Fruit fly (Drosophila melanogaster): Measurements from ENCODE around the gene Paics.

Gene Paics

DNA sequence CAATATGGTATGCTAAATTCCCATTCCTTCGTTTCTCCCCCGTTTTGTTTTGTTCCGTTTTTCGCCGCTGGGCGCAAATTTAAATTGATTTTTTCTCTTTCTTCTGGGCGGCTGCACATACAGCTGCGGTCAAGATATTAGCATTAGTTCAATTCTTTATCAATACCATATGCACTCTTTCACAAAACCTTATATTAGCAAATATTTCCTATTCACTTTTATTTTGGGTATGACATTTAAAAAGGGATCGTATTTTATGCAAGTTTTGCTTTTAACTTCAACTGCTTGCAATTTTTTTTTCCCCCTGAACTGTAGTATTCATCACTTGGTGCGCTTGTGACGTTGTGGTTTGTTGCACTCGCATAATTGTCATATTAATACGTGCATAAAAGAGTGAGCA is 5.9 kb upstream of the Paics start (continued):
- TF ChIP-seq esn (GFP tag; optimal IDR thresholded peaks at IDR 0.05) (peak; percentile 51), dac (GFP tag; optimal IDR thresholded peaks at IDR 0.05) (peak; percentile 28), CG10631 (GFP tag; optimal IDR thresholded peaks at IDR 0.05) (peak; percentile 12)

dm6 chrX:12765736-12766135 is 5.3 kb upstream of the Paics start:
- no peak for TF ChIP-seq Sox14 (GFP tag; optimal IDR thresholded peaks at IDR 0.05)
- TF ChIP-seq CG11902 (GFP tag; optimal IDR thresholded peaks at IDR 0.05): no peak
- no peak for TF ChIP-seq esn (GFP tag; optimal IDR thresholded peaks at IDR 0.05)
- 0 out of 2 replicates have a peak, but pooled peaks have one; percentile 21 for TF ChIP-seq CG15336 (GFP tag; IDR thresholded peaks at IDR 0.05)
- no peak for TF ChIP-seq Smox (GFP tag; optimal IDR thresholded peaks at IDR 0.05)

- TF ChIP-seq CG3919 (GFP tag; optimal IDR thresholded peaks at IDR 0.05) (no peak), Eip78C (GFP tag) (peak; percentile 29)
Measured at dm6 chrX:12765076-12765475, 4.7 kb upstream of the Paics start, which contains the start of gene Agpat1. TSS of gene Agpat1 (plus strand) at chrX:12765266.

DNA sequence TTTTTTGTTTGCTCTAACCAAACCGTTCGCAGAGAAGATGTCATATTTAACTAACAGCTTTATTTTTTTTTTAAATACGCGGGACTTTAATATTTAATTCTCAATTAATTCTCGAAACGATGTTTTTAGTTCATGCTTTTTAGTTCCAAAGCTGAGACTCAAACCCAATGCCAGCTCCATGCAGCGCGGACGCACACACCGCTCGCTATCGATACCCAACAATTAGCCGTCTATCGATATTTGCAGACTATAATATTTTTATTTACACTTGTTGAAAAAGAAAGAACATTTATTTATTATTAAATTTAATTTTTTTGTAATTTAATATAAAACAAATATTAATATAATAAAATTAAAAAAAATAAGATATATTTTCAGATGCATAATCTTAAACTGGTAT is 4.2 kb upstream of the Paics start:
- TF ChIP-seq CG10631 (GFP tag; optimal IDR thresholded peaks at IDR 0.05): no peak
- no peak for TF ChIP-seq acj6 (GFP tag; optimal IDR thresholded peaks at IDR 0.05)
- no peak for TF ChIP-seq CG10669 (GFP tag; optimal IDR thresholded peaks at IDR 0.05)
- TF ChIP-seq fkh (GFP tag; optimal IDR thresholded peaks at IDR 0.05): no peak
- no peak for TF ChIP-seq CG6163 (GFP tag; IDR thresholded peaks at IDR 0.05)
- TF ChIP-seq CG3032 (tag; optimal IDR thresholded peaks at IDR 0.05): no peak
- no peak for TF ChIP-seq Ets21C (GFP tag; optimal IDR thresholded peaks at IDR 0.05)
- TF ChIP-seq CG16779 (tag; optimal IDR thresholded peaks at IDR 0.05): no peak
- TF ChIP-seq CG6808 (GFP tag; optimal IDR thresholded peaks at IDR 0.05): no peak
- no peak for TF ChIP-seq Hr39 (GFP tag; optimal IDR thresholded peaks at IDR 0.05)
- TF ChIP-seq CG6854 (GFP tag; optimal IDR thresholded peaks at IDR 0.05): no peak
- no peak for TF ChIP-seq CG3919 (GFP tag; optimal IDR thresholded peaks at IDR 0.05)
- no peak for TF ChIP-seq CG11902 (GFP tag; optimal IDR thresholded peaks at IDR 0.05)
- TF ChIP-seq dsx (GFP tag; optimal IDR thresholded peaks at IDR 0.05; ENCODE audit: poor library complexity, severe bottlenecking): no peak
- no peak for TF ChIP-seq salr (GFP tag; optimal IDR thresholded peaks at IDR 0.05)

dm6 chrX:12763904-12764303 is 3.5 kb upstream of the Paics start:
- TF ChIP-seq svp (GFP tag): peak; percentile 87

- TF ChIP-seq CG6854 (GFP tag; optimal IDR thresholded peaks at IDR 0.05): no peak
- peak; percentile 5 for TF ChIP-seq Eip78C (GFP tag)
Measured at dm6 chrX:12763467-12763866, 3.0 kb upstream of the Paics start, which contains the start of gene pira. TSS of gene pira (minus strand) at chrX:12763611.

DNA sequence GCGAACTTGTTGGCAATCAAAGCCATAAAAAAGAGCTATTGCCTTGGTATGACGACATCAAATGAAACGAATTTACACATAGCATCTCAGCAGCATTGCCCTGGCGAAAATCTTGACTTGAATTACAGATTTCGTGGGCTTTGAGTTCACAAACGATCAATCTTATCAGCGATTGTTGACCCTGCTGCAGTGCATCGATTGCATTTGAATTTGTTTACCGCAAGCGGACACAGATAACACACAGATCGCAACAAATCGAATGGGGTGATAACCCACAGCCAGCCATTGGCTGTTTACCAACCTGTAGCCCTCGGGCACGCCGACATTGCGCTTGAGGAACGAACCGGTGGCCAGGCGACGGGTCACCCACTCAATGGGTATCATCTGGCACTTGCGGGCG is 1.3 kb downstream of the Paics start:
- TF ChIP-seq CG16779 (tag; optimal IDR thresholded peaks at IDR 0.05) (no peak), fd85E (GFP tag; optimal IDR thresholded peaks at IDR 0.05) (no peak), CG4318 (GFP tag; optimal IDR thresholded peaks at IDR 0.05) (no peak), svp (GFP tag) (peak; percentile 96), Eip93F (GFP tag; optimal IDR thresholded peaks at IDR 0.05) (no peak), CG1621 (tag; optimal IDR thresholded peaks at IDR 0.05) (no peak), CG7368 (GFP tag; optimal IDR thresholded peaks at IDR 0.05) (no peak), CG15336 (GFP tag; IDR thresholded peaks at IDR 0.05) (no peak)

DNA sequence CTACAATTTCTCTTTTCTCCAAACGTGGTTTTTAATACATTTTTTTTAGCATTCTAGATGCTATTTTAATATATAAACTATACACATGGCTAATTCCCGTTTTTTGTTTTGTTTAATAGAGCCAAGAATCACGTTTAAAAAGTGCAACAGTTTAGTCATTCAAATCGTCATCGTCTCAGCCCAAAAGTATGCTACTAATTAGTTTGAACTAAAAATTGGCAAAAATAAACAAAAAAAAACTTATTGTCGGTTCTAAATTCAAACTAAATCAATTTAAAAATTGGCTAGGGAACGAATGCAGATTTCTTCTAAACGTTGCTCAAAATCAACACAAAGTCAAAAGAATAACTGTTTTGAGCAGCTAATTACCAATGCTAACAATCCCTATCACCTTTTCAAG is 3.3 kb downstream of the Paics start:
- TF ChIP-seq CG34406 (GFP tag; optimal IDR thresholded peaks at IDR 0.05) (no peak), Ets96B (tag; optimal IDR thresholded peaks at IDR 0.05) (no peak), Eip78C (GFP tag) (no peak), CG11902 (GFP tag; optimal IDR thresholded peaks at IDR 0.05) (no peak), Lpt (GFP tag; optimal IDR thresholded peaks at IDR 0.05) (no peak), topi (GFP tag; optimal IDR thresholded peaks at IDR 0.05) (no peak), CG6854 (GFP tag; optimal IDR thresholded peaks at IDR 0.05) (no peak), fd59A (GFP tag; optimal IDR thresholded peaks at IDR 0.05) (no peak), cyc (GFP tag; optimal IDR thresholded peaks at IDR 0.05) (no peak), pdm3 (GFP tag; optimal IDR thresholded peaks at IDR 0.05) (no peak), CG3032 (tag; optimal IDR thresholded peaks at IDR 0.05) (no peak), salr (GFP tag; optimal IDR thresholded peaks at IDR 0.05) (no peak), Sox15 (GFP tag; optimal IDR thresholded peaks at IDR 0.05) (no peak), Eip93F (GFP tag; optimal IDR thresholded peaks at IDR 0.05) (no peak), Met (GFP tag; optimal IDR thresholded peaks at IDR 0.05) (no peak), CG11294 (GFP tag; IDR thresholded peaks at IDR 0.05) (no peak), achi (GFP tag; optimal IDR thresholded peaks at IDR 0.05) (no peak), Hr38 (GFP tag; optimal IDR thresholded peaks at IDR 0.05) (no peak)

All from whole organism, prepupa.